Worm (Caenorhabditis elegans) whole organism, L1 larva: ENCODE results near the gene F45D3.2.

ENCODE experiments used
- ama-1 ChIP-seq: fragments of 150-350 bp; optimal IDR thresholded peaks from 2 replicates; lab custom pipeline; 2014
- elt-3 ChIP-seq, 6 experiments: fragments of 150-350 bp in 1 of 6; sonication (generic microtip); optimal IDR thresholded peaks; 2 replicates each; lab custom pipeline; 2017 to 2018; ENCODE audit warnings: missing biosample characterization in 6 of 6, missing genetic modification characterization in 6 of 6, inconsistent platforms in 1 of 6
- lin-13 ChIP-seq: fragments of 150-350 bp; optimal IDR thresholded peaks from 2 replicates; lab custom pipeline; 2014; ENCODE audit warnings: missing biosample characterization, missing genetic modification reagents, missing genetic modification characterization
- nhr-28 ChIP-seq: fragments of 150-350 bp; optimal IDR thresholded peaks from 2 replicates; lab custom pipeline; 2014; ENCODE audit warnings: missing biosample characterization, missing genetic modification characterization
- nhr-71 ChIP-seq: sonication (generic microtip); optimal IDR thresholded peaks from 2 replicates; lab custom pipeline; 2016; ENCODE audit warnings: mild to moderate bottlenecking, missing genetic modification characterization, moderate library complexity, missing compliant biosample characterization
- nhr-76 ChIP-seq: sonication (generic microtip); optimal IDR thresholded peaks from 2 replicates; lab custom pipeline; 2017; ENCODE audit warnings: missing biosample characterization, missing genetic modification characterization
- nhr-77 ChIP-seq: fragments of 150-350 bp; optimal IDR thresholded peaks from 2 replicates; lab custom pipeline; 2014; ENCODE audit warnings: missing biosample characterization, missing genetic modification characterization
- pag-3 ChIP-seq: sonication (generic microtip); optimal IDR thresholded peaks from 2 replicates; lab custom pipeline; 2017; ENCODE audit warnings: missing genetic modification characterization, mild to moderate bottlenecking, missing compliant biosample characterization, antibody characterized with exemption, borderline replicate concordance; ENCODE audit not compliant: insufficient read depth
- pax-3 ChIP-seq: fragments of 200-800 bp; sonication (Bioruptor generic); optimal IDR thresholded peaks from 2 replicates; lab custom pipeline; 2018; ENCODE audit warnings: mild to moderate bottlenecking, missing genetic modification characterization, moderate library complexity, missing compliant biosample characterization
- rnt-1 ChIP-seq: sonication (generic microtip); optimal IDR thresholded peaks from 2 replicates; lab custom pipeline; 2016; ENCODE audit warnings: mild to moderate bottlenecking, missing genetic modification characterization, moderate library complexity, missing compliant biosample characterization
- skn-1 ChIP-seq: fragments of 150-350 bp; optimal IDR thresholded peaks from 2 replicates; lab custom pipeline; 2014; ENCODE audit warnings: missing biosample characterization, missing genetic modification characterization
- sptf-1 ChIP-seq: fragments of 150-350 bp; optimal IDR thresholded peaks from 2 replicates; lab custom pipeline; 2014; ENCODE audit warnings: missing biosample characterization, missing genetic modification characterization
- xbp-1 ChIP-seq: sonication (generic microtip); optimal IDR thresholded peaks from 2 replicates; lab custom pipeline; 2016; ENCODE audit warnings: missing genetic modification characterization, missing compliant biosample characterization

ce11 chrV:12563187-12563586 lies 22.3 kb downstream of the F45D3.2 start, which contains the start of gene mrps-5:
- TF ChIP-seq rnt-1 (tag; lab: Kevin White, UChicago), result no peak
- no peak for TF ChIP-seq skn-1 (tag; lab: Kevin White, UChicago)
- TF ChIP-seq nhr-71 (tag; lab: Kevin White, UChicago), result no peak
- TF ChIP-seq pax-3 (tag; lab: Kevin White, UChicago), result no peak
- no peak for TF ChIP-seq nhr-76 (tag; lab: Kevin White, UChicago)
- TF ChIP-seq xbp-1 (tag; lab: Kevin White, UChicago), result no peak
- TF ChIP-seq pag-3 (tag; lab: Kevin White, UChicago), result no peak
- TF ChIP-seq ama-1 (lab: Kevin White, UChicago), result no peak
- TF ChIP-seq nhr-77 (tag; lab: Kevin White, UChicago), result no peak
- no peak for TF ChIP-seq lin-13 (GFP tag; lab: Kevin White, UChicago)
- TF ChIP-seq nhr-28 (tag; lab: Kevin White, UChicago), result no peak
- TF ChIP-seq elt-3 (tag; optimal IDR thresholded peaks at IDR 0.05; lab: Kevin White, UChicago), result no peak
- TF ChIP-seq sptf-1 (tag; lab: Kevin White, UChicago), result no peak
